Fruit fly (Drosophila melanogaster) whole organism, embryonic: Measurements from ENCODE around the gene CG4586.

Source experiments
- Bdp1 ChIP-seq: fragments of 200-800 bp; sonication (Bioruptor generic); optimal IDR thresholded peaks from 3 replicates; lab custom pipeline; 2016; ENCODE audit warnings: missing biosample characterization, missing genetic modification characterization
- CG10321 ChIP-seq: fragments of 200-800 bp; sonication (Bioruptor generic); IDR thresholded peaks from 2 replicates; pipeline ENCODE4 v1.3.6; 2022; ENCODE audit warnings: missing biosample characterization, missing genetic modification characterization
- CG11085 ChIP-seq: fragments of 200-800 bp; sonication (Bioruptor generic); IDR thresholded peaks from 2 replicates; pipeline ENCODE4 v1.3.6; 2022; ENCODE audit warnings: missing biosample characterization, missing genetic modification characterization
- CG12769 ChIP-seq: fragments of 200-800 bp; sonication (Bioruptor generic); optimal IDR thresholded peaks from 2 replicates; lab custom pipeline; 2019; ENCODE audit warnings: missing biosample characterization, mild to moderate bottlenecking, missing genetic modification characterization, moderate library complexity
- CG13123 ChIP-seq: fragments of 200-800 bp; sonication (Bioruptor generic); optimal IDR thresholded peaks from 2 replicates; lab custom pipeline; 2016; ENCODE audit warnings: missing biosample characterization, missing genetic modification characterization
- CG13775 ChIP-seq: fragments of 200-800 bp; sonication (Bioruptor generic); optimal IDR thresholded peaks from 3 replicates; lab custom pipeline; 2017; ENCODE audit warnings: missing biosample characterization, mild to moderate bottlenecking, missing genetic modification characterization
- CG14014 ChIP-seq: fragments of 200-800 bp; sonication (Bioruptor generic); IDR thresholded peaks from 2 replicates; pipeline ENCODE4 v1.3.6; 2022; ENCODE audit warnings: missing biosample characterization, missing genetic modification characterization
- CG1602 ChIP-seq: fragments of 200-800 bp; sonication (Bioruptor generic); optimal IDR thresholded peaks from 3 replicates; lab custom pipeline; 2016; ENCODE audit warnings: missing biosample characterization, missing genetic modification characterization
- CG16815 ChIP-seq: fragments of 200-800 bp; sonication (Bioruptor generic); optimal IDR thresholded peaks from 3 replicates; lab custom pipeline; 2017; ENCODE audit warnings: missing biosample characterization, mild to moderate bottlenecking, missing genetic modification characterization
- CG17361 ChIP-seq: fragments of 200-800 bp; sonication (Bioruptor generic); IDR thresholded peaks from 3 replicates; pipeline ENCODE4 v1.3.6; 2022; ENCODE audit warnings: missing biosample characterization, missing genetic modification characterization
- CG18599 ChIP-seq: fragments of 200-800 bp; sonication (Bioruptor generic); optimal IDR thresholded peaks from 3 replicates; lab custom pipeline; 2017; ENCODE audit warnings: missing biosample characterization, missing genetic modification characterization, mild to moderate bottlenecking, moderate library complexity, missing genetic modification reagents
- CG2120 ChIP-seq: fragments of 200-800 bp; sonication (Bioruptor generic); optimal IDR thresholded peaks from 3 replicates; lab custom pipeline; 2016; ENCODE audit warnings: missing biosample characterization, missing genetic modification characterization
- CG31224 ChIP-seq: fragments of 200-800 bp; sonication (Bioruptor generic); IDR thresholded peaks from 2 replicates; pipeline ENCODE4 v1.3.6; 2022; ENCODE audit warnings: missing biosample characterization, missing genetic modification characterization
- CG31441 ChIP-seq: fragments of 200-800 bp; sonication (Bioruptor generic); IDR thresholded peaks from 2 replicates; pipeline ENCODE4 v1.3.6; 2022; ENCODE audit warnings: missing biosample characterization, missing genetic modification characterization
- CG3163 ChIP-seq: fragments of 200-800 bp; sonication (Bioruptor generic); optimal IDR thresholded peaks from 3 replicates; lab custom pipeline; 2016; ENCODE audit warnings: missing biosample characterization, missing genetic modification characterization
- CG33213 ChIP-seq: fragments of 200-800 bp; sonication (Bioruptor generic); optimal IDR thresholded peaks from 3 replicates; lab custom pipeline; 2016; ENCODE audit warnings: missing biosample characterization, missing genetic modification characterization
- CG3847 ChIP-seq: fragments of 200-800 bp; sonication (Bioruptor generic); IDR thresholded peaks from 2 replicates; pipeline ENCODE4 v1.3.6; 2022; ENCODE audit warnings: missing biosample characterization, missing genetic modification characterization
- CG4282 ChIP-seq: fragments of 200-800 bp; sonication (Bioruptor generic); optimal IDR thresholded peaks from 2 replicates; lab custom pipeline; 2016; ENCODE audit warnings: missing biosample characterization, missing genetic modification characterization
- CG43689 ChIP-seq: fragments of 200-800 bp; sonication (Bioruptor generic); IDR thresholded peaks from 2 replicates; pipeline ENCODE4 v1.3.6; 2022; ENCODE audit warnings: missing biosample characterization, missing genetic modification characterization
- CG4404 ChIP-seq: fragments of 200-800 bp; sonication (Bioruptor generic); IDR thresholded peaks from 2 replicates; pipeline ENCODE4 v1.3.6; 2022; ENCODE audit warnings: missing biosample characterization, missing genetic modification characterization
- CG4707 ChIP-seq: fragments of 200-800 bp; sonication (Bioruptor generic); optimal IDR thresholded peaks from 2 replicates; lab custom pipeline; 2018; ENCODE audit warnings: missing biosample characterization, mild to moderate bottlenecking, missing genetic modification characterization, moderate library complexity
- CG4730 ChIP-seq: fragments of 200-800 bp; sonication (Bioruptor generic); IDR thresholded peaks from 2 replicates; pipeline ENCODE4 v1.3.6; 2022; ENCODE audit warnings: missing biosample characterization, missing genetic modification characterization
- CG5245 ChIP-seq: fragments of 200-800 bp; sonication (Bioruptor generic); optimal IDR thresholded peaks from 3 replicates; lab custom pipeline; 2016; ENCODE audit warnings: missing biosample characterization, missing genetic modification characterization
- CG6765 ChIP-seq: fragments of 200-800 bp; sonication (Bioruptor generic); optimal IDR thresholded peaks from 3 replicates; lab custom pipeline; 2017; ENCODE audit warnings: missing biosample characterization, mild to moderate bottlenecking, missing genetic modification characterization
- CG7271 ChIP-seq: fragments of 200-800 bp; sonication (Bioruptor generic); optimal IDR thresholded peaks from 2 replicates; lab custom pipeline; 2018; ENCODE audit warnings: missing biosample characterization, mild to moderate bottlenecking, missing genetic modification characterization, moderate library complexity
- CG8924 ChIP-seq: fragments of 200-800 bp; optimal IDR thresholded peaks from 3 replicates; lab custom pipeline; 2019; ENCODE audit warnings: missing biosample characterization, mild to moderate bottlenecking, missing genetic modification characterization, moderate library complexity
- Chrac-16 ChIP-seq: fragments of 200-800 bp; sonication (Bioruptor generic); optimal IDR thresholded peaks from 3 replicates; lab custom pipeline; 2016; ENCODE audit warnings: missing biosample characterization, missing genetic modification characterization
- CoRest ChIP-seq: fragments of 200-800 bp; sonication (Bioruptor generic); optimal IDR thresholded peaks from 3 replicates; lab custom pipeline; 2018; ENCODE audit warnings: missing biosample characterization, mild to moderate bottlenecking, missing genetic modification characterization, moderate library complexity
- D ChIP-seq, 2 experiments: fragments of 200-800 bp in 1 of 2; fragments of >200 bp in 1 of 2; sonication (Bioruptor generic) in 1 of 2; optimal IDR thresholded peaks; 2 replicates in 1 of 2; 3 replicates in 1 of 2; lab custom pipeline; 2017; ENCODE audit warnings: mild to moderate bottlenecking in 1 of 2, missing biosample characterization in 1 of 2, missing genetic modification characterization in 1 of 2, missing genetic modification reagents in 1 of 2
- Hand ChIP-seq: fragments of 200-800 bp; sonication (Bioruptor generic); optimal IDR thresholded peaks from 2 replicates; lab custom pipeline; 2017; ENCODE audit warnings: mild to moderate bottlenecking, missing biosample characterization, missing genetic modification reagents, missing genetic modification characterization
- HmgD ChIP-seq: fragments of 200-800 bp; sonication (Bioruptor generic); optimal IDR thresholded peaks from 3 replicates; lab custom pipeline; 2016; ENCODE audit warnings: missing biosample characterization, missing genetic modification characterization
- Hr39 ChIP-seq: fragments of >200 bp; optimal IDR thresholded peaks from 2 replicates; lab custom pipeline; 2017
- Hsf ChIP-seq: fragments of 200-800 bp; sonication (Bioruptor generic); optimal IDR thresholded peaks from 3 replicates; lab custom pipeline; 2016; ENCODE audit warnings: missing biosample characterization, missing genetic modification characterization
- Lhr ChIP-seq: fragments of 200-800 bp; sonication (Bioruptor generic); optimal IDR thresholded peaks from 3 replicates; lab custom pipeline; 2017; ENCODE audit warnings: mild to moderate bottlenecking, missing biosample characterization, missing genetic modification reagents, missing genetic modification characterization
- Myb ChIP-seq: fragments of 200-800 bp; sonication (Bioruptor generic); optimal IDR thresholded peaks from 2 replicates; lab custom pipeline; 2016; ENCODE audit warnings: missing biosample characterization, missing genetic modification characterization
- Oli ChIP-seq: fragments of 200-800 bp; sonication (Bioruptor generic); optimal IDR thresholded peaks from 2 replicates; lab custom pipeline; 2018; ENCODE audit warnings: missing biosample characterization, mild to moderate bottlenecking, missing genetic modification characterization, moderate library complexity
- Sry-β ChIP-seq: fragments of 200-800 bp; sonication (Bioruptor generic); optimal IDR thresholded peaks from 2 replicates; lab custom pipeline; 2018; ENCODE audit warnings: missing biosample characterization, mild to moderate bottlenecking, missing genetic modification characterization, moderate library complexity
- Taf1 ChIP-seq: fragments of 200-800 bp; sonication (Bioruptor generic); IDR thresholded peaks from 2 replicates; pipeline ENCODE4 v1.3.6; 2022; ENCODE audit warnings: missing biosample characterization, missing genetic modification characterization
- amos ChIP-seq: fragments of 200-800 bp; sonication (Bioruptor generic); IDR thresholded peaks from 2 replicates; pipeline ENCODE4 v1.3.6; 2022; ENCODE audit warnings: missing biosample characterization, missing genetic modification characterization; ENCODE audit not compliant: partially characterized antibody
- dan ChIP-seq: fragments of 200-800 bp; sonication (Bioruptor generic); IDR thresholded peaks from 2 replicates; pipeline ENCODE4 v1.3.6; 2022; ENCODE audit warnings: missing biosample characterization, missing genetic modification characterization
- fd102C ChIP-seq: fragments of 200-800 bp; sonication (Bioruptor generic); optimal IDR thresholded peaks from 2 replicates; lab custom pipeline; 2018; ENCODE audit warnings: missing biosample characterization, mild to moderate bottlenecking, missing genetic modification characterization, moderate library complexity
- fru ChIP-seq: fragments of >200 bp; optimal IDR thresholded peaks from 2 replicates; lab custom pipeline; 2017
- h ChIP-seq: fragments of >200 bp; optimal IDR thresholded peaks from 2 replicates; lab custom pipeline; 2017
- onecut ChIP-seq: fragments of 200-800 bp; sonication (Bioruptor generic); IDR thresholded peaks from 2 replicates; pipeline ENCODE4 v1.3.6; 2022; ENCODE audit warnings: missing biosample characterization, missing genetic modification characterization
- peb ChIP-seq: fragments of 200-800 bp; sonication (Bioruptor generic); IDR thresholded peaks from 2 replicates; pipeline ENCODE4 v1.3.6; 2022; ENCODE audit warnings: missing biosample characterization, missing genetic modification characterization
- sima ChIP-seq: fragments of 200-800 bp; sonication (Bioruptor generic); optimal IDR thresholded peaks from 2 replicates; lab custom pipeline; 2016; ENCODE audit warnings: missing biosample characterization, missing genetic modification characterization
- tll ChIP-seq, 2 experiments: fragments of 200-800 bp in 1 of 2; fragments of >200 bp in 1 of 2; sonication (Bioruptor generic) in 1 of 2; optimal IDR thresholded peaks; 2 replicates each; lab custom pipeline; 2017 to 2019; ENCODE audit warnings: missing biosample characterization in 2 of 2, missing genetic modification characterization in 2 of 2, mild to moderate bottlenecking in 1 of 2, moderate library complexity in 1 of 2
- vfl ChIP-seq: fragments of 200-800 bp; sonication (Bioruptor generic); optimal IDR thresholded peaks from 2 replicates; lab custom pipeline; 2016; ENCODE audit warnings: missing biosample characterization, missing genetic modification characterization
- vnd ChIP-seq: fragments of 200-800 bp; sonication (Bioruptor generic); IDR thresholded peaks from 3 replicates; pipeline ENCODE4 v1.3.6; 2022; ENCODE audit warnings: missing biosample characterization, missing genetic modification characterization; ENCODE audit not compliant: partially characterized antibody
- yki ChIP-seq: fragments of >200 bp; optimal IDR thresholded peaks from 3 replicates; lab custom pipeline; 2018
- zfh2 ChIP-seq: fragments of 200-800 bp; sonication (Bioruptor generic); optimal IDR thresholded peaks from 2 replicates; lab custom pipeline; 2016; ENCODE audit warnings: missing biosample characterization, missing genetic modification characterization

CG4586 gene

DNA sequence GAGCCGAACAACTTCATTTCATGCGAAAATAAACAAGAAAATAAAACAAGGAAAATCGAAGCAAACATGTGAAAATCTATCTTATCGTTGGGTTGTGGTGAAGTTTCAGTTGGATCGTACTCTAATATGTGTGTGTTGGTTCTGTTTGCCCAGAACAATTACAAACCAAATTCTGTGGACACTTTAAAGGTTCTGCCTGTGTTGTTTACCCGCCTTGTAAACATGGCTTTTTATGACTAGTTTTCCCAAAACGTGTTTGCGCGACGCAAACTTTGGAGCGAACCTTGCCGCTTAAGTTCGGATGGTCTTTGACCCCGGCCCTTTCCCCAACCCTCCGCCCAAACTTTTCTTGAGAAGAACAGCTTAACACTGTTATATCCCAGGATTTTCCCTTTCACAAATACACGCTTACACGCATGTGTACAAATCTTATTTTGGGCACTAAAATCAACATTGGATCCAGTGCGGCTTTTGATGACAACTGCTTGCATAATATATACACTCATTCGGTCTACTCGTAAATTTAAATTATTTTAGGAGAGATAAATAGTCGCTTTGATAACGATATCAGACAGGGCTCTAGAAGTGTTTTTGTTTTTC, 34.5 kb downstream of the CG4586 start (continued):
- TF ChIP-seq peb (GFP tag; lab: Robert Waterston, UW): peak; percentile 50; the same call in 1 of the 2 replicates
- TF ChIP-seq zfh2 (GFP tag; lab: Kevin White, UChicago): peak; percentile 25
- peak; percentile 93 for TF ChIP-seq CG13123
- peak; percentile 41 for TF ChIP-seq CG3847 (GFP tag; lab: Robert Waterston, UW)
- peak; percentile 54 for TF ChIP-seq CG4282 (GFP tag; lab: Kevin White, UChicago)
- TF ChIP-seq CG5245: peak; percentile 59
- peak; percentile 58; the same call in 1 of the 2 replicates for TF ChIP-seq CG10321 (GFP tag; lab: Robert Waterston, UW)
- TF ChIP-seq CG6765: peak; percentile 35
- peak; percentile 59 for TF ChIP-seq Myb (GFP tag; lab: Kevin White, UChicago)
- TF ChIP-seq CG4404 (GFP tag; lab: Robert Waterston, UW): peak; percentile 58
- peak; percentile 39 for TF ChIP-seq Oli (tag; lab: Kevin White, UChicago)
- peak; percentile 70; the same call in 2 of the 3 replicates for TF ChIP-seq CG17361 (GFP tag; lab: Robert Waterston, UW)
- peak; percentile 63 for TF ChIP-seq Sry-β (GFP tag; lab: Kevin White, UChicago)
- TF ChIP-seq amos (GFP tag; lab: Robert Waterston, UW): no peak
- no peak for TF ChIP-seq yki
- peak; percentile 46 for TF ChIP-seq CG2120 (GFP tag; lab: Kevin White, UChicago)
- TF ChIP-seq CG14014 (GFP tag; lab: Robert Waterston, UW): peak; percentile 81; the same call in 1 of the 2 replicates
- no peak for TF ChIP-seq D (optimal IDR thresholded peaks at IDR 0.05; lab: Kevin White, UChicago)
- peak; percentile 91 for TF ChIP-seq D (GFP tag; optimal IDR thresholded peaks at IDR 0.05; lab: Kevin White, UChicago)
- TF ChIP-seq CG7271 (tag; lab: Kevin White, UChicago): peak; percentile 80
- no peak for TF ChIP-seq CG43689
- peak; percentile 93 for TF ChIP-seq Lhr (GFP tag; lab: Kevin White, UChicago)
- TF ChIP-seq fd102C: peak; percentile 96
- TF ChIP-seq Hr39: no peak
- TF ChIP-seq HmgD (GFP tag; lab: Kevin White, UChicago): peak; percentile 64
- TF ChIP-seq CG8924 (tag; lab: Kevin White, UChicago): peak; percentile 83
- peak; percentile 90 for TF ChIP-seq CG33213 (GFP tag; lab: Kevin White, UChicago)
- TF ChIP-seq Chrac-16 (GFP tag; lab: Kevin White, UChicago): peak; percentile 29
- TF ChIP-seq CG31441 (GFP tag; lab: Robert Waterston, UW): peak; percentile 77
- TF ChIP-seq CG1602 (GFP tag; lab: Kevin White, UChicago): peak; percentile 83
- peak; percentile 74 for TF ChIP-seq sima
- TF ChIP-seq CG31224 (GFP tag; lab: Robert Waterston, UW): peak; percentile 30; the same call in 1 of the 2 replicates
- TF ChIP-seq CG13775: peak; percentile 75
- no peak for TF ChIP-seq Hand (GFP tag; lab: Kevin White, UChicago)
- peak in 1 of 2 experiments; percentile 66 for TF ChIP-seq tll (GFP tag; optimal IDR thresholded peaks at IDR 0.05; lab: Kevin White, UChicago)
- peak; percentile 56 for TF ChIP-seq Hsf
- TF ChIP-seq CG4707: peak; percentile 79
- TF ChIP-seq fru (lab: Kevin White, UChicago): no peak
- no peak for TF ChIP-seq vnd
- no peak for TF ChIP-seq Taf1 (GFP tag; lab: Robert Waterston, UW)
- no peak for TF ChIP-seq dan
- TF ChIP-seq CoRest (tag; lab: Kevin White, UChicago): peak; percentile 78
- TF ChIP-seq onecut (GFP tag; lab: Robert Waterston, UW): peak; percentile 83
- TF ChIP-seq CG4730 (GFP tag; lab: Robert Waterston, UW): peak; percentile 59
- TF ChIP-seq CG18599 (GFP tag; lab: Kevin White, UChicago): peak; percentile 85
- TF ChIP-seq h (lab: Kevin White, UChicago): no peak
- TF ChIP-seq CG3163: peak; percentile 74
- peak; percentile 85 for TF ChIP-seq Bdp1 (GFP tag; lab: Kevin White, UChicago)
- peak; percentile 42; the same call in 1 of the 2 replicates for TF ChIP-seq CG11085
- TF ChIP-seq vfl (GFP tag; lab: Kevin White, UChicago): peak; percentile 55
- TF ChIP-seq CG16815 (GFP tag; lab: Kevin White, UChicago): peak; percentile 48
- TF ChIP-seq CG12769: peak; percentile 75
